Worm (Caenorhabditis elegans): ENCODE measurements around the gene mex-1.

DNA sequence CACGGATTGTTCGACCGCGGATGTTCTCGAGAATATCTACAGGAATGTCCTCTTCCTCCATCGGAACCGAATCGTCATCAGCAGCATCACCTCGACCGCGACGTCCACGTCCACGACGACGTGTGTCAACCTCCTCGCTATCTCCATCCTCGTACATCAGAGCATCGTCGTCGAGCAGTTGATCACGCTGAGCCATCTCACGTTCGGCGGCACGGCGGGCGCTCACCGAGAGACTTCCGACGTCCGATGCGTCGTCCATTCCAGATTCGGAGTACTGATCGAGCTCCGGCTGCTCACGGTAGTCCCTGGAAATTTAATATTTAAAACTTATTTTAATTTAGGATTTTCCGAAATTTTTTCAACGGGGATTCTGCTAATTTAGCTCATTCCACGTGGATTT, 37.5 kb downstream of the mex-1 start:
- TF ChIP-seq fos-1 (tag; optimal IDR thresholded peaks at IDR 0.05) (no peak), ztf-11 (tag; optimal IDR thresholded peaks at IDR 0.05) (no peak), blmp-1 (tag; optimal IDR thresholded peaks at IDR 0.05) (no peak), C04F5.9 (tag; optimal IDR thresholded peaks at IDR 0.05) (no peak), mef-2 (tag; optimal IDR thresholded peaks at IDR 0.05) (no peak)
